Fruit fly (Drosophila melanogaster): Measurements from ENCODE around the gene TotZ.

DNA sequence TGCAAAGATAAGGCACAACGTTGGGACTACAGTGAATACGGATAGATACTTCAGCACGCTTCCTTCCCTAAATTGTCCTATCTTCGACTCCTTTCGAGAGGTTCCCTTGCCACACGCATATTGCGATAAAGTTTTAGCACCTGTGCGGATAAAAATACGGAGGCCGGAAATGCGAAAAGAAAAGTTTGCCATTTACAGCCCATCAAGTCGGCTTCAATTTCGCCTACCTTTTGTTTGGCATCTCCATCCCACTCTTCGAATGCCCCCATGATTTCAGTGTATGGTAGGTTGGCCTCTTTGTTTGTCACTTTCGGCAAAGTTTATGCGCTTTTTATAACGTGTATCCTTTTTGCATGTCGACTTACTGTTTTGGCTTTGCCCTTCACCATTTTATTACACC is 856 bp upstream of the TotZ start:
- TF ChIP-seq Hr96 (GFP tag; optimal IDR thresholded peaks at IDR 0.05), result no peak
- TF ChIP-seq tj (GFP tag; optimal IDR thresholded peaks at IDR 0.05), result no peak
- TF ChIP-seq CG7045 (GFP tag; optimal IDR thresholded peaks at IDR 0.05), result no peak
- no peak for TF ChIP-seq CG1620 (GFP tag; optimal IDR thresholded peaks at IDR 0.05)
- no peak for TF ChIP-seq CG7101 (tag; optimal IDR thresholded peaks at IDR 0.05)
- TF ChIP-seq CG14711 (tag; optimal IDR thresholded peaks at IDR 0.05), result no peak
